Fruit fly (Drosophila melanogaster): ENCODE data around the gene Eip74EF.

The Eip74EF gene

DNA sequence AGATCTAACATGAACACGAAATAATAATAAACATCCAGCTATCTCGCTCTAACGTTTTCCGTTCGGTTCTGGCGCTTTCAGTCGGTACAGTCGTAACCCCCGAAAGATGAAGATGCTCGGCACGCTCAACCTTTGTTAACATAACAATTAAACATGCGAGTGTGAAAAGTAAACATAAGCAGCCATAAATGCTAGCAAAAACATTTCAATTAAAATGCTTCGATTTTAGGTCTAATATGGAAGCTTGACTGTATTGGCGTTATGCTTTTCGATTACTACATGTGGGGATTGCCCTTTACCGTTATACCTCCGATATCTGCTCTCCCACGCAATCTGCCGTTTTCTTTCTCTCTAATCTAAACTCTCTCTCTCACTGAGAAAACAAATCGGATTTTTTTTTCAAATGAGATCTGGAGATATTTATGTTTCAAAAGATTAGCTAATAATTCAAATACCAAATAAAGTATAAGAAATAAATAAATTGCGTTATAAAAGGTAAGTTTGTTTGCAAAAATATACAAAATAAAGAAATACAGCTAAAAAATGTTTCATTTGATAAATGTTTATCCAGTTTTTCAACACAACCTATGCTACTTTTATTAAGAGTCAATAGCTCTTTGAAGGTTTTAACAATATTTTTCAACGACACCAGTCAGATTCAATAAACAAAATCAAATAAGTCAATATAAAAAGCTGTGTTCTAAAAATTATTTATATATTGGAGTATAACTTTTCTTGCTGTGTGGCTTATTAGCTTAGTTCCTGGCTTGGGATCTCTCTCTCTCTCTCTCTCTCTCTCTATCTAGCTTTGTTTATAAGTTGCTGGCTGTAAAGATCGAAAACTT, 39.5 kb upstream of the Eip74EF start (continued):
- TF ChIP-seq caup (GFP tag; optimal IDR thresholded peaks at IDR 0.05; ENCODE audit: severe bottlenecking) = peak; percentile 91

- TF ChIP-seq B-H1 (GFP tag; IDR thresholded peaks at IDR 0.05) = no peak
- TF ChIP-seq CG4424 (GFP tag; optimal IDR thresholded peaks at IDR 0.05) = no peak
- no peak for TF ChIP-seq gce (GFP tag; IDR thresholded peaks at IDR 0.05)
- peak; percentile 32 for TF ChIP-seq az2 (GFP tag; optimal IDR thresholded peaks at IDR 0.05)
- TF ChIP-seq CG18476 (GFP tag; optimal IDR thresholded peaks at IDR 0.05) = peak; percentile 17
- peak; percentile 36 for TF ChIP-seq ind (GFP tag; optimal IDR thresholded peaks at IDR 0.05)
- peak; percentile 6 for TF ChIP-seq CG12155 (GFP tag; optimal IDR thresholded peaks at IDR 0.05)
- no peak for TF ChIP-seq sd (tag; optimal IDR thresholded peaks at IDR 0.05)
- TF ChIP-seq unpg (GFP tag; optimal IDR thresholded peaks at IDR 0.05) = peak; percentile 60
- peak; percentile 62 for TF ChIP-seq CG2678 (tag; optimal IDR thresholded peaks at IDR 0.05)
- TF ChIP-seq CG4854 (GFP tag; optimal IDR thresholded peaks at IDR 0.05) = peak; percentile 34
- peak; percentile 39; the same call in 1 of the 2 replicates for TF ChIP-seq Atf6 (GFP tag; IDR thresholded peaks at IDR 0.05)
- TF ChIP-seq CG17568 (GFP tag; optimal IDR thresholded peaks at IDR 0.05) = peak; percentile 44
- peak; percentile 11 for TF ChIP-seq bab2 (GFP tag; optimal IDR thresholded peaks at IDR 0.05)
- peak; percentile 71 for TF ChIP-seq nom (GFP tag; optimal IDR thresholded peaks at IDR 0.05)
- TF ChIP-seq CG12391 (tag; optimal IDR thresholded peaks at IDR 0.05) = peak; percentile 42
- TF ChIP-seq CG10321 (GFP tag; IDR thresholded peaks at IDR 0.05) = 0 out of 2 replicates have a peak, but pooled peaks have one; percentile 7
- TF ChIP-seq phol (tag; optimal IDR thresholded peaks at IDR 0.05) = peak; percentile 52
- TF ChIP-seq CG13287 (GFP tag; IDR thresholded peaks at IDR 0.05; ENCODE audit: partially characterized antibody) = 0 out of 2 replicates have a peak, but pooled peaks have one; percentile 15
- TF ChIP-seq slp2 (GFP tag; optimal IDR thresholded peaks at IDR 0.05) = no peak
- peak; percentile 50; the same call in 1 of the 3 replicates for TF ChIP-seq ci (GFP tag; IDR thresholded peaks at IDR 0.05)
- TF ChIP-seq Meics (GFP tag; optimal IDR thresholded peaks at IDR 0.05) = peak; percentile 48
- TF ChIP-seq btn (GFP tag; optimal IDR thresholded peaks at IDR 0.05) = no peak
- TF ChIP-seq HmgZ (tag; optimal IDR thresholded peaks at IDR 0.05) = peak; percentile 34
- peak; percentile 43; the same call in 1 of the 2 replicates for TF ChIP-seq slbo (GFP tag; IDR thresholded peaks at IDR 0.05)
- peak; percentile 15 for TF ChIP-seq Spps (tag; optimal IDR thresholded peaks at IDR 0.05)
- peak; percentile 64 for TF ChIP-seq CG11504 (tag; optimal IDR thresholded peaks at IDR 0.05)
- TF ChIP-seq CG3281 (GFP tag; optimal IDR thresholded peaks at IDR 0.05) = peak; percentile 65
- peak; percentile 12 for TF ChIP-seq dm (GFP tag; optimal IDR thresholded peaks at IDR 0.05)
- no peak for TF ChIP-seq E2f1 (GFP tag; IDR thresholded peaks at IDR 0.05)
- TF ChIP-seq GATAe (GFP tag; conservative IDR thresholded peaks at IDR 0.05) = no peak
- peak in 1 of 2 experiments; percentile 45 for TF ChIP-seq eve (GFP tag; optimal IDR thresholded peaks at IDR 0.05)
- TF ChIP-seq Dad (GFP tag; optimal IDR thresholded peaks at IDR 0.05) = no peak
- TF ChIP-seq bsh (GFP tag; optimal IDR thresholded peaks at IDR 0.05) = peak; percentile 61 to 64
- TF ChIP-seq jing (GFP tag; optimal IDR thresholded peaks at IDR 0.05) = no peak
- peak; percentile 58 for TF ChIP-seq CG10979 (tag; optimal IDR thresholded peaks at IDR 0.05)
- TF ChIP-seq CG14050 (GFP tag; IDR thresholded peaks at IDR 0.05) = no peak; the same call in 2 of the 3 replicates
- TF ChIP-seq dpn (GFP tag; optimal IDR thresholded peaks at IDR 0.05) = peak in 1 of 2 experiments; percentile 36
- peak; percentile 14 for TF ChIP-seq fd3F (GFP tag; optimal IDR thresholded peaks at IDR 0.05)
- TF ChIP-seq zfh1 (GFP tag; IDR thresholded peaks at IDR 0.05) = 0 out of 3 replicates have a peak, but pooled peaks have one; percentile 35
- peak; percentile 20 for TF ChIP-seq Bteb2 (GFP tag; optimal IDR thresholded peaks at IDR 0.05)
- TF ChIP-seq chif (GFP tag; optimal IDR thresholded peaks at IDR 0.05) = peak; percentile 30 to 62
- peak; percentile 38 for TF ChIP-seq Hand (GFP tag; optimal IDR thresholded peaks at IDR 0.05)
- TF ChIP-seq gem (tag; optimal IDR thresholded peaks at IDR 0.05) = peak; percentile 73
Observed at dm6 chr3L:17657728-17658379, 38.7 kb upstream of the Eip74EF start.
